Worm (Caenorhabditis elegans) whole organism, L1 larva: ENCODE measurements around the gene vha-2.

Experiments
- C04F5.9 ChIP-seq: sonication (generic microtip); optimal IDR thresholded peaks from 2 replicates; lab custom pipeline; 2016; ENCODE audit warnings: missing genetic modification characterization, missing compliant biosample characterization
- C16A3.4 ChIP-seq: fragments of 150-350 bp; optimal IDR thresholded peaks from 2 replicates; lab custom pipeline; 2014; ENCODE audit warnings: missing biosample characterization, missing genetic modification characterization
- C34B4.2 ChIP-seq: sonication (generic microtip); optimal IDR thresholded peaks from 2 replicates; lab custom pipeline; 2017; ENCODE audit warnings: mild to moderate bottlenecking, missing genetic modification characterization, missing compliant biosample characterization
- F16B12.6 ChIP-seq: fragments of 150-350 bp; optimal IDR thresholded peaks from 2 replicates; lab custom pipeline; 2014; ENCODE audit warnings: missing biosample characterization, missing genetic modification characterization
- aha-1 ChIP-seq: fragments of 150-350 bp; optimal IDR thresholded peaks from 2 replicates; lab custom pipeline; 2014; ENCODE audit warnings: missing biosample characterization, missing genetic modification characterization
- alr-1 ChIP-seq: fragments of 200-800 bp; sonication (Bioruptor generic); optimal IDR thresholded peaks from 2 replicates; lab custom pipeline; 2018; ENCODE audit warnings: borderline replicate concordance, mild to moderate bottlenecking, missing genetic modification characterization, missing compliant biosample characterization
- ceh-82 ChIP-seq, 3 experiments: fragments of 150-350 bp in 1 of 3; sonication (generic microtip) in 2 of 3; optimal IDR thresholded peaks; 2 replicates each; lab custom pipeline; 2014 to 2017; ENCODE audit warnings: missing biosample characterization in 3 of 3, missing genetic modification characterization in 3 of 3
- ceh-90 ChIP-seq: sonication (generic microtip); optimal IDR thresholded peaks from 2 replicates; lab custom pipeline; 2016; ENCODE audit warnings: missing genetic modification characterization, missing compliant biosample characterization
- dpl-1 ChIP-seq, 3 experiments: fragments of 150-350 bp in 2 of 3; sonication (generic microtip) in 1 of 3; optimal IDR thresholded peaks; 2 replicates each; lab custom pipeline; 2014 to 2017; ENCODE audit warnings: missing biosample characterization in 3 of 3, missing genetic modification characterization in 3 of 3, missing genetic modification reagents in 3 of 3
- dsc-1 ChIP-seq: sonication (generic microtip); optimal IDR thresholded peaks from 2 replicates; lab custom pipeline; 2016; ENCODE audit warnings: mild to moderate bottlenecking, missing genetic modification characterization, missing compliant biosample characterization
- efl-3 ChIP-seq: fragments of 200-800 bp; sonication (Bioruptor generic); optimal IDR thresholded peaks from 2 replicates; lab custom pipeline; 2018; ENCODE audit warnings: mild to moderate bottlenecking, missing genetic modification characterization, missing compliant biosample characterization
- fkh-8 ChIP-seq: sonication (generic microtip); optimal IDR thresholded peaks from 2 replicates; lab custom pipeline; 2016; ENCODE audit warnings: mild to moderate bottlenecking, missing genetic modification characterization, missing compliant biosample characterization
- fos-1 ChIP-seq: fragments of 150-350 bp; optimal IDR thresholded peaks from 2 replicates; lab custom pipeline; 2014; ENCODE audit warnings: missing biosample characterization, missing genetic modification characterization
- grh-1 ChIP-seq: fragments of 200-800 bp; sonication (Bioruptor generic); IDR thresholded peaks from 2 replicates; pipeline ENCODE4 v1.3.6; 2022; ENCODE audit warnings: missing genetic modification reagents, missing genetic modification characterization, missing compliant biosample characterization
- irx-1 ChIP-seq: sonication (generic microtip); optimal IDR thresholded peaks from 2 replicates; lab custom pipeline; 2016; ENCODE audit warnings: missing genetic modification characterization, missing compliant biosample characterization
- isw-1 ChIP-seq: fragments of 200-800 bp; sonication (Bioruptor generic); IDR thresholded peaks from 2 replicates; pipeline ENCODE4 v1.3.6; 2022; ENCODE audit warnings: missing genetic modification characterization, missing compliant biosample characterization
- jun-1 ChIP-seq: fragments of 150-350 bp; optimal IDR thresholded peaks from 2 replicates; lab custom pipeline; 2014; ENCODE audit warnings: missing biosample characterization, missing genetic modification reagents, missing genetic modification characterization
- lin-35 ChIP-seq, 2 experiments: fragments of 150-350 bp; optimal IDR thresholded peaks; 2 replicates each; lab custom pipeline; 2014; ENCODE audit warnings: missing biosample characterization in 2 of 2, missing genetic modification characterization in 2 of 2, missing genetic modification reagents in 2 of 2
- lin-39 ChIP-seq: fragments of 150-350 bp; optimal IDR thresholded peaks from 2 replicates; lab custom pipeline; 2014; ENCODE audit warnings: missing biosample characterization, missing genetic modification reagents, missing genetic modification characterization
- lsy-2 ChIP-seq, 2 experiments: fragments of 150-350 bp; optimal IDR thresholded peaks; 2 replicates each; lab custom pipeline; 2014; ENCODE audit warnings: missing biosample characterization in 2 of 2, missing genetic modification characterization in 2 of 2
- mab-9 ChIP-seq: fragments of 200-800 bp; sonication (Bioruptor generic); IDR thresholded peaks from 2 replicates; pipeline ENCODE4 v1.3.6; 2022; ENCODE audit warnings: missing genetic modification reagents, missing genetic modification characterization, missing compliant biosample characterization
- mep-1 ChIP-seq: fragments of 150-350 bp; optimal IDR thresholded peaks from 2 replicates; lab custom pipeline; 2014; ENCODE audit warnings: missing biosample characterization, missing genetic modification characterization
- nhr-11 ChIP-seq: fragments of 150-350 bp; optimal IDR thresholded peaks from 2 replicates; lab custom pipeline; 2014; ENCODE audit warnings: missing biosample characterization, missing genetic modification characterization
- nhr-12 ChIP-seq: sonication (generic microtip); optimal IDR thresholded peaks from 2 replicates; lab custom pipeline; 2017; ENCODE audit warnings: missing biosample characterization, missing genetic modification characterization
- nhr-20 ChIP-seq: sonication (generic microtip); optimal IDR thresholded peaks from 2 replicates; lab custom pipeline; 2016; ENCODE audit warnings: mild to moderate bottlenecking, missing genetic modification characterization, missing compliant biosample characterization
- nhr-28 ChIP-seq: fragments of 150-350 bp; optimal IDR thresholded peaks from 2 replicates; lab custom pipeline; 2014; ENCODE audit warnings: missing biosample characterization, missing genetic modification characterization
- nhr-76 ChIP-seq: sonication (generic microtip); optimal IDR thresholded peaks from 2 replicates; lab custom pipeline; 2017; ENCODE audit warnings: missing biosample characterization, missing genetic modification characterization
- nhr-77 ChIP-seq: fragments of 150-350 bp; optimal IDR thresholded peaks from 2 replicates; lab custom pipeline; 2014; ENCODE audit warnings: missing biosample characterization, missing genetic modification characterization
- nhr-85 ChIP-seq: sonication (generic microtip); peaks from one replicate; lab custom pipeline; 2016; ENCODE audit warnings: missing genetic modification characterization, inconsistent platforms, missing compliant biosample characterization
- pax-3 ChIP-seq: fragments of 200-800 bp; sonication (Bioruptor generic); optimal IDR thresholded peaks from 2 replicates; lab custom pipeline; 2018; ENCODE audit warnings: mild to moderate bottlenecking, missing genetic modification characterization, moderate library complexity, missing compliant biosample characterization
- pqm-1 ChIP-seq: sonication (generic microtip); optimal IDR thresholded peaks from 3 replicates; lab custom pipeline; 2017; ENCODE audit warnings: missing biosample characterization, missing genetic modification characterization
- sup-37 ChIP-seq: fragments of 200-800 bp; sonication (Bioruptor generic); optimal IDR thresholded peaks from 2 replicates; lab custom pipeline; 2018; ENCODE audit warnings: mild to moderate bottlenecking, missing genetic modification characterization, missing compliant biosample characterization
- swsn-7 ChIP-seq: sonication (generic microtip); optimal IDR thresholded peaks from 2 replicates; lab custom pipeline; 2016; ENCODE audit warnings: missing genetic modification characterization, missing compliant biosample characterization
- tbx-2 ChIP-seq: sonication (generic microtip); optimal IDR thresholded peaks from 2 replicates; lab custom pipeline; 2016; ENCODE audit warnings: missing genetic modification characterization, missing compliant biosample characterization
- tlp-1 ChIP-seq: fragments of 150-350 bp; optimal IDR thresholded peaks from 2 replicates; lab custom pipeline; 2014; ENCODE audit warnings: missing biosample characterization, missing genetic modification characterization
- unc-130 ChIP-seq: fragments of 150-350 bp; optimal IDR thresholded peaks from 2 replicates; lab custom pipeline; 2017; ENCODE audit warnings: missing biosample characterization, missing genetic modification characterization, inconsistent platforms
- unc-30 ChIP-seq: sonication (generic microtip); optimal IDR thresholded peaks from 2 replicates; lab custom pipeline; 2017; ENCODE audit warnings: missing biosample characterization, missing genetic modification characterization
- zag-1 ChIP-seq: fragments of 150-350 bp; optimal IDR thresholded peaks from 2 replicates; lab custom pipeline; 2014; ENCODE audit warnings: missing biosample characterization, missing genetic modification characterization
- zip-4 ChIP-seq: fragments of 200-800 bp; sonication (Bioruptor generic); optimal IDR thresholded peaks from 2 replicates; lab custom pipeline; 2018; ENCODE audit warnings: mild to moderate bottlenecking, missing genetic modification characterization, moderate library complexity, missing compliant biosample characterization

Gene vha-2

ce11 chrIII:9757414-9757813 is 24.6 kb upstream of the vha-2 start, which contains the start of gene vps-53:
Gene vps-53 (minus strand): TSS chrIII:9757514.
- TF ChIP-seq dpl-1 (GFP tag; optimal IDR thresholded peaks at IDR 0.05; lab: Kevin White, UChicago) (no peak), nhr-20 (tag; lab: Kevin White, UChicago) (no peak), ceh-82 (tag; optimal IDR thresholded peaks at IDR 0.05; lab: Kevin White, UChicago) (no peak), nhr-77 (no peak), nhr-12 (tag; lab: Kevin White, UChicago) (no peak), nhr-85 (tag; lab: Kevin White, UChicago) (no peak), mep-1 (tag; lab: Kevin White, UChicago) (no peak), irx-1 (no peak)

ce11 chrIII:9758848-9759247 is 23.1 kb upstream of the vha-2 start, which contains the start of gene rmd-1:
Gene rmd-1 (plus strand): TSS chrIII:9759094.
- no peak for TF ChIP-seq swsn-7
- TF ChIP-seq irx-1 = no peak
- TF ChIP-seq zag-1 (tag; lab: Kevin White, UChicago) = no peak
- no peak for TF ChIP-seq fkh-8 (tag; lab: Kevin White, UChicago)
- TF ChIP-seq nhr-76 (tag; lab: Kevin White, UChicago) = no peak
- no peak for TF ChIP-seq lin-39
- no peak for TF ChIP-seq F16B12.6 (tag; lab: Kevin White, UChicago)
- TF ChIP-seq nhr-11 (tag; lab: Kevin White, UChicago) = no peak
- TF ChIP-seq tbx-2 (tag; lab: Kevin White, UChicago) = no peak
- no peak for TF ChIP-seq sup-37 (GFP tag; lab: Kevin White, UChicago)
- TF ChIP-seq C04F5.9 = no peak
- no peak for TF ChIP-seq alr-1 (tag; lab: Kevin White, UChicago)
- no peak for TF ChIP-seq efl-3 (GFP tag; lab: Kevin White, UChicago)
- TF ChIP-seq, all 84 proteins: peak for 0

ce11 chrIII:9760184-9760583 is 21.8 kb upstream of the vha-2 start:
- TF ChIP-seq F16B12.6 (tag; lab: Kevin White, UChicago) = no peak
- TF ChIP-seq aha-1 (tag; lab: Kevin White, UChicago) = no peak
- no peak for TF ChIP-seq efl-3 (GFP tag; lab: Kevin White, UChicago)
- no peak for TF ChIP-seq pax-3
- TF ChIP-seq C16A3.4 (tag; lab: Kevin White, UChicago) = no peak
- no peak for TF ChIP-seq fos-1
- no peak for TF ChIP-seq C34B4.2 (tag; lab: Kevin White, UChicago)
- TF ChIP-seq nhr-28 = no peak
- TF ChIP-seq tlp-1 (tag; lab: Kevin White, UChicago) = no peak
- TF ChIP-seq nhr-76 (tag; lab: Kevin White, UChicago) = no peak
- no peak for TF ChIP-seq irx-1
- TF ChIP-seq mab-9 (GFP tag; lab: Robert Waterston, UW) = no peak
- TF ChIP-seq lin-39 = no peak
- TF ChIP-seq jun-1 (tag; lab: Kevin White, UChicago) = no peak
- no peak for TF ChIP-seq ceh-82 (tag; optimal IDR thresholded peaks at IDR 0.05; lab: Kevin White, UChicago)
- no peak for TF ChIP-seq ceh-90 (tag; lab: Kevin White, UChicago)
- no peak for TF ChIP-seq unc-130 (tag; lab: Kevin White, UChicago)
- TF ChIP-seq isw-1 (GFP tag; lab: Robert Waterston, UW) = no peak
- TF ChIP-seq dpl-1 (GFP tag; optimal IDR thresholded peaks at IDR 0.05; lab: Kevin White, UChicago) = no peak

- TF ChIP-seq lsy-2 (tag; optimal IDR thresholded peaks at IDR 0.05; lab: Kevin White, UChicago) = no peak
Measured at ce11 chrIII:9762093-9762748, 19.7 kb upstream of the vha-2 start, which contains the start of gene gcc-2. Gene gcc-2 (minus strand): TSS chrIII:9762143.

ce11 chrIII:9764718-9765117 is 17.2 kb upstream of the vha-2 start:
- no peak for TF ChIP-seq mab-9 (GFP tag; lab: Robert Waterston, UW)
- TF ChIP-seq lin-35 (GFP tag; optimal IDR thresholded peaks at IDR 0.05; lab: Kevin White, UChicago) = no peak
- no peak for TF ChIP-seq nhr-76 (tag; lab: Kevin White, UChicago)
- no peak for TF ChIP-seq nhr-85 (tag; lab: Kevin White, UChicago)
- no peak for TF ChIP-seq C16A3.4 (tag; lab: Kevin White, UChicago)
- TF ChIP-seq swsn-7 = no peak
- no peak for TF ChIP-seq unc-30
- no peak for TF ChIP-seq tbx-2 (tag; lab: Kevin White, UChicago)
- no peak for TF ChIP-seq zip-4 (GFP tag; lab: Kevin White, UChicago)
- no peak for TF ChIP-seq pqm-1 (tag; lab: Kevin White, UChicago)
- no peak for TF ChIP-seq dsc-1 (tag; lab: Kevin White, UChicago)
- no peak for TF ChIP-seq grh-1
